Worm (Caenorhabditis elegans): ENCODE results near the gene T15H9.4.

The T15H9.4 gene

DNA sequence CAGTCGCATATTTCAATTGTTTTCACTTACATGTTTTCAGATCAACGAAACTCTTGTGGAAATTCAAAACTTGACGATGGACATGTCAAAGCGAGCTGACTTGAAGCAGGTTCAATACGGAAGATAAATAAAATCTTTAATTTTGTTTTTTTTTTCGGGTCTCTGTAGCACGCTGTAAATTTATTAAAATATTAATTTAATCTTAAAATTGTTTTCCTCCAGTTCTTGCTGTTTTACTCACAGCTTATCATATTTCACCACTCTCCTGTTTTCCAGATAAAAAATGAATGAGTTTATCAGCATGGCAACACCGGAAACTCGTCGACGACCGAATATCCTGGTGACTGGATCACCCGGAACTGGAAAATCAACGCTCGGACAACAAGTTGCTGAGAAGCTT lies 15.3 kb upstream of the T15H9.4 start, which contains the start of gene E02H1.6:
E02H1.6 (plus strand) TSS at position 301 of the 400 bp plus-strand sequence.
- TF ChIP-seq F10B5.3 (tag; optimal IDR thresholded peaks at IDR 0.05) (no peak), nhr-48 (tag; optimal IDR thresholded peaks at IDR 0.05) (no peak)

ce11 chrII:9597516-9598047 lies 14.1 kb upstream of the T15H9.4 start, which contains the start of gene mrpl-53:
Gene mrpl-53, plus strand, starts transcription at chrII:9597622.
- TF ChIP-seq daf-16 (GFP tag; optimal IDR thresholded peaks at IDR 0.05): peak in 1 of 2 experiments; percentile 8
- no peak for TF ChIP-seq daf-16 (tag; optimal IDR thresholded peaks at IDR 0.05)
- TF ChIP-seq T20F7.1 (GFP tag; optimal IDR thresholded peaks at IDR 0.05): no peak
- TF ChIP-seq ama-1 (optimal IDR thresholded peaks at IDR 0.05): peak; percentile 6
- TF ChIP-seq arid-1 (GFP tag; conservative IDR thresholded peaks at IDR 0.05): 0 out of 2 replicates have a peak, but pooled peaks have one; percentile 7
- peak in 1 of 2 experiments; percentile 8 for TF ChIP-seq hif-1 (tag; optimal IDR thresholded peaks at IDR 0.05)
- TF ChIP-seq dve-1 (tag; optimal IDR thresholded peaks at IDR 0.05; ENCODE audit: insufficient read depth): peak; percentile 1
- no peak for TF ChIP-seq skn-1 (tag; optimal IDR thresholded peaks at IDR 0.05)
- TF ChIP-seq aha-1 (tag): peak; percentile 92
- 0 out of 2 replicates have a peak, but pooled peaks have one; percentile 65 for TF ChIP-seq zfp-3 (GFP tag; conservative IDR thresholded peaks at IDR 0.05)
- TF ChIP-seq nhr-102 (tag; optimal IDR thresholded peaks at IDR 0.05): no peak

DNA sequence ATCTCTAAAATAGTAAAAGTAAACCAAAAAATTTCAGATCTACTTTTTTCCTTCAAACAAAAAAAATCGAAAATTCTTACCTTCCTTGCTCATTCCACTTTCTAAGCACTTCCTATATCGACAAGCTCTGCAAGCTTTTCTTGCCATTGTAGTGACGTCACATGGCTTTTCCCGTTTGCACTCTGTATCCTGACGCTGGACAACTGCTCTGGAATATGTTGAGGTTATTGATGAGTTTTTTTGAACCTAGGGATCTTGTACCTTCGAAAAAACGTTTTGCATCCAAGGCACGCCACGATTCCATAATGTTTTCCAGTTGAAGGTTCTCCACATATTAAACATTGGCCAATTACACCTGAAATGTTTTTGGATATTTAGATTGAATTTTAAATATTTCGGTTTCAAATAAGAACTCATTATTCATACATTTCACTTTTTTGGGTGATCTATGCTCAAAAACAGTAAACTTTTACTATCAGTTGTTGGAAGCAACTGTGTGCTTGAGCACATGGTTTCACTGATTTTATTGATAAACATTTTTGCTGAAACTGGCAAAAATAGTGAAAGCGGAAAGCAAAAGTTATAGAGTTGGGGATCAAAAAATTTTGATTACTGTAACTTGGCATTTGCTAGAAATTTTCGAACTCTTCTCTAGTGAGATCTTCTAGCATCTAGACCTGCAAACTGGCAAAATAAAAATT lies 11.5 kb upstream of the T15H9.4 start:
- TF ChIP-seq daf-16 (GFP tag; optimal IDR thresholded peaks at IDR 0.05) (no peak), daf-16 (tag; optimal IDR thresholded peaks at IDR 0.05) (peak; percentile 70), mdl-1 (tag; optimal IDR thresholded peaks at IDR 0.05) (peak in 1 of 2 experiments; percentile 42), nhr-28 (tag; optimal IDR thresholded peaks at IDR 0.05) (peak; percentile 37), hlh-30 (tag; optimal IDR thresholded peaks at IDR 0.05; ENCODE audit: insufficient read depth) (peak; percentile 26), hif-1 (tag; optimal IDR thresholded peaks at IDR 0.05) (no peak), dmd-6 (GFP tag; IDR thresholded peaks at IDR 0.05) (peak; percentile 25), pqm-1 (tag; optimal IDR thresholded peaks at IDR 0.05) (peak; percentile 48), zfp-3 (GFP tag; conservative IDR thresholded peaks at IDR 0.05) (0 out of 2 replicates have a peak, but pooled peaks have one; percentile 1), mxl-3 (GFP tag; optimal IDR thresholded peaks at IDR 0.05) (peak; percentile 23), dve-1 (tag; optimal IDR thresholded peaks at IDR 0.05; ENCODE audit: insufficient read depth) (peak; percentile 53), zfp-2 (tag; optimal IDR thresholded peaks at IDR 0.05) (no peak), fos-1 (tag; optimal IDR thresholded peaks at IDR 0.05) (no peak), saeg-2 (GFP tag; IDR thresholded peaks at IDR 0.05) (0 out of 2 replicates have a peak, but pooled peaks have one; percentile 19), php-3 (GFP tag; IDR thresholded peaks at IDR 0.05) (peak; percentile 13; the same call in 1 of the 2 replicates)

- TF ChIP-seq lsy-2 (tag; optimal IDR thresholded peaks at IDR 0.05) (peak in 1 of 2 experiments; percentile 60), hlh-30 (tag; optimal IDR thresholded peaks at IDR 0.05; ENCODE audit: insufficient read depth) (peak; percentile 91), lin-13 (GFP tag; optimal IDR thresholded peaks at IDR 0.05) (peak; percentile 35), nhr-6 (tag; optimal IDR thresholded peaks at IDR 0.05) (peak; percentile 58), nhr-102 (tag; optimal IDR thresholded peaks at IDR 0.05) (peak; percentile 49), lin-1 (GFP tag; IDR thresholded peaks at IDR 0.05) (peak; percentile 56), dpl-1 (GFP tag; optimal IDR thresholded peaks at IDR 0.05) (peak; percentile 8), pqm-1 (tag; optimal IDR thresholded peaks at IDR 0.05) (peak; percentile 28), hlh-11 (tag; optimal IDR thresholded peaks at IDR 0.05) (peak; percentile 88), madf-9 (GFP tag; conservative IDR thresholded peaks at IDR 0.05) (no peak), mxl-3 (GFP tag; optimal IDR thresholded peaks at IDR 0.05) (peak; percentile 100), tra-1 (GFP tag; IDR thresholded peaks at IDR 0.05) (0 out of 2 replicates have a peak, but pooled peaks have one; percentile 10), nhr-25 (tag; optimal IDR thresholded peaks at IDR 0.05; ENCODE audit: borderline replicate concordance, insufficient read depth) (peak; percentile 29), rbr-2 (tag; optimal IDR thresholded peaks at IDR 0.05) (peak; percentile 29), nhr-48 (tag; optimal IDR thresholded peaks at IDR 0.05) (peak; percentile 90), mep-1 (tag; optimal IDR thresholded peaks at IDR 0.05) (peak; percentile 66), ZK546.5 (tag; optimal IDR thresholded peaks at IDR 0.05) (no peak), lin-38 (GFP tag; IDR thresholded peaks at IDR 0.05) (peak; percentile 20; the same call in 1 of the 2 replicates), unc-62 (GFP tag; optimal IDR thresholded peaks at IDR 0.05 in 1 of 2) (peak in 1 of 2 experiments; percentile 100), unc-62 (tag; optimal IDR thresholded peaks at IDR 0.05) (no peak), mes-2 (tag; optimal IDR thresholded peaks at IDR 0.05; ENCODE audit: poor library complexity, severe bottlenecking) (peak; percentile 0), saeg-2 (GFP tag; IDR thresholded peaks at IDR 0.05) (0 out of 2 replicates have a peak, but pooled peaks have one; percentile 18), lir-3 (tag; optimal IDR thresholded peaks at IDR 0.05) (no peak), dmd-6 (GFP tag; IDR thresholded peaks at IDR 0.05) (peak; percentile 94), daf-16 (GFP tag; optimal IDR thresholded peaks at IDR 0.05) (no peak), daf-16 (tag; optimal IDR thresholded peaks at IDR 0.05) (peak; percentile 82), mdl-1 (tag; optimal IDR thresholded peaks at IDR 0.05) (peak; percentile 50 to 96), nhr-28 (tag; optimal IDR thresholded peaks at IDR 0.05) (peak; percentile 91)
These were observed 10.6 kb upstream of the T15H9.4 start for ce11 chrII:9601069-9601468.

Data from whole organism, L4 larva.